Comparison of ENCODE assay signal across 5 worm cellular contexts in the genomic region with DNA sequence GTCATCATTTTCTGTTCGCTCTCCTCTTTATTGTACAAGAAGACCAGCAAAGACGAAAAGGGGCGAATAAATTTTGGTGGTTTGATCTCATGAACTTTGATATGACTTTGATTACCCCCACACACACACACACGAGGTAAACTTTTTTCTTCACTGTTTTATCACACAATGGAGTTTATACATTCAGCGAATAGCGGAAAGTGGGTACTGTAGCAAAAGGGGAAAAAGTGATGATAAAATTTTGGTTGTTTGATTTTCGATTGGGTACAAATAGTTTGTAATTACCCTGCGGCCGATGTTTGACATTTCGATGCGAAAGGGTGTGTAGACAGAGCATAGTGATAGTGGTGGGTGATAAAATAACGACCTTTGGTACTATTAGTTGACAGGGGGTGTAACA.
TF ChIP-seq lines count a peak whose summit lies in the region.

No protein-coding gene starts in this region.

TF ChIP-seq in whole organism, L1 larva, 84 proteins besides CTCF, POLR2A, EP300 and RAD21 (continued from another document and continues in another):
- TF ChIP-seq nhr-77 (tag; optimal IDR thresholded peaks at IDR 0.05; lab: Kevin White, UChicago), result peak; percentile 84
- TF ChIP-seq sptf-1 (tag; optimal IDR thresholded peaks at IDR 0.05; lab: Kevin White, UChicago), result no peak
- peak; percentile 86 for TF ChIP-seq pqm-1 (tag; optimal IDR thresholded peaks at IDR 0.05; lab: Kevin White, UChicago)
- no peak for TF ChIP-seq unc-98 (GFP tag; IDR thresholded peaks at IDR 0.05; lab: Robert Waterston, UW)
- peak; percentile 78 for TF ChIP-seq mep-1 (tag; optimal IDR thresholded peaks at IDR 0.05; lab: Kevin White, UChicago)
- TF ChIP-seq snu-23 (GFP tag; optimal IDR thresholded peaks at IDR 0.05; lab: Kevin White, UChicago), result peak; percentile 89
- TF ChIP-seq efl-1 (optimal IDR thresholded peaks at IDR 0.05; lab: Kevin White, UChicago), result peak; percentile 7 to 37
- TF ChIP-seq efl-1 (GFP tag; optimal IDR thresholded peaks at IDR 0.05 in 1 of 2; lab: Kevin White, UChicago), result peak in 1 of 2 experiments; percentile 94
- no peak for TF ChIP-seq hpl-2 (GFP tag; optimal IDR thresholded peaks at IDR 0.05; lab: Kevin White, UChicago)
- peak; percentile 94 to 99 (median 98) for TF ChIP-seq elt-3 (tag; optimal IDR thresholded peaks at IDR 0.05; lab: Kevin White, UChicago)
- TF ChIP-seq vab-15 (tag; optimal IDR thresholded peaks at IDR 0.05; lab: Kevin White, UChicago), result peak; percentile 82
- TF ChIP-seq nhr-76 (tag; optimal IDR thresholded peaks at IDR 0.05; lab: Kevin White, UChicago), result peak; percentile 65
- TF ChIP-seq blmp-1 (tag; optimal IDR thresholded peaks at IDR 0.05; lab: Kevin White, UChicago), result peak; percentile 93
- TF ChIP-seq dsc-1 (tag; optimal IDR thresholded peaks at IDR 0.05; lab: Kevin White, UChicago), result no peak
- peak; percentile 76 to 94 for TF ChIP-seq lsy-2 (tag; optimal IDR thresholded peaks at IDR 0.05; lab: Kevin White, UChicago)
- peak; percentile 45; the same call in 1 of the 2 replicates for TF ChIP-seq ceh-88 (GFP tag; IDR thresholded peaks at IDR 0.05; lab: Robert Waterston, UW)
- peak; percentile 100 for TF ChIP-seq nhr-85 (tag; lab: Kevin White, UChicago)
- peak; percentile 27 for TF ChIP-seq swsn-7 (tag; optimal IDR thresholded peaks at IDR 0.05; lab: Kevin White, UChicago)
- peak in 1 of 3 experiments; percentile 28 for TF ChIP-seq ceh-82 (tag; optimal IDR thresholded peaks at IDR 0.05; lab: Kevin White, UChicago)
- TF ChIP-seq C16A3.4 (tag; optimal IDR thresholded peaks at IDR 0.05; lab: Kevin White, UChicago), result peak; percentile 48
- TF ChIP-seq skn-1 (tag; optimal IDR thresholded peaks at IDR 0.05; lab: Kevin White, UChicago), result peak; percentile 82
- TF ChIP-seq lin-14 (GFP tag; optimal IDR thresholded peaks at IDR 0.05; lab: Kevin White, UChicago), result peak; percentile 94
- TF ChIP-seq zag-1 (tag; optimal IDR thresholded peaks at IDR 0.05; lab: Kevin White, UChicago), result no peak
- TF ChIP-seq jun-1 (tag; optimal IDR thresholded peaks at IDR 0.05; lab: Kevin White, UChicago), result peak; percentile 82
- no peak for TF ChIP-seq fkh-8 (tag; optimal IDR thresholded peaks at IDR 0.05; lab: Kevin White, UChicago)

TF ChIP-seq in whole organism, L2 larva, 48 proteins besides CTCF, POLR2A, EP300 and RAD21 (continued from another document and continues in another):
- TF ChIP-seq sem-4 (tag; optimal IDR thresholded peaks at IDR 0.05; lab: Kevin White, UChicago), result peak; percentile 51
- TF ChIP-seq nhr-21 (tag; optimal IDR thresholded peaks at IDR 0.05; lab: Kevin White, UChicago), result peak; percentile 97
- TF ChIP-seq peb-1 (tag; optimal IDR thresholded peaks at IDR 0.05; lab: Kevin White, UChicago), result no peak
- TF ChIP-seq lsy-2 (tag; optimal IDR thresholded peaks at IDR 0.05; lab: Kevin White, UChicago), result peak; percentile 7 to 92
- no peak for TF ChIP-seq elt-1 (tag; optimal IDR thresholded peaks at IDR 0.05; lab: Kevin White, UChicago)
- TF ChIP-seq blmp-1 (tag; optimal IDR thresholded peaks at IDR 0.05; lab: Kevin White, UChicago; ENCODE audit: insufficient read depth), result peak; percentile 86
- TF ChIP-seq dmd-4 (tag; optimal IDR thresholded peaks at IDR 0.05; lab: Kevin White, UChicago), result no peak
- TF ChIP-seq crh-2 (tag; optimal IDR thresholded peaks at IDR 0.05; lab: Kevin White, UChicago), result peak; percentile 97
- no peak for TF ChIP-seq aly-2 (tag; optimal IDR thresholded peaks at IDR 0.05; lab: Kevin White, UChicago)
- no peak for TF ChIP-seq mab-5 (tag; optimal IDR thresholded peaks at IDR 0.05; lab: Kevin White, UChicago)
- no peak for TF ChIP-seq ZK546.5 (tag; optimal IDR thresholded peaks at IDR 0.05; lab: Kevin White, UChicago)
- peak; percentile 97 for TF ChIP-seq nhr-25 (tag; optimal IDR thresholded peaks at IDR 0.05; lab: Kevin White, UChicago)
- TF ChIP-seq unc-39 (tag; optimal IDR thresholded peaks at IDR 0.05; lab: Kevin White, UChicago), result no peak
- peak; percentile 89 for TF ChIP-seq nhr-6 (tag; optimal IDR thresholded peaks at IDR 0.05; lab: Kevin White, UChicago)
- TF ChIP-seq ama-1 (optimal IDR thresholded peaks at IDR 0.05; lab: Kevin White, UChicago), result no peak
- TF ChIP-seq ceh-82 (tag; optimal IDR thresholded peaks at IDR 0.05; lab: Kevin White, UChicago), result no peak
- no peak for TF ChIP-seq nhr-23 (tag; optimal IDR thresholded peaks at IDR 0.05; lab: Kevin White, UChicago)
- peak; percentile 96 for TF ChIP-seq fos-1 (tag; optimal IDR thresholded peaks at IDR 0.05; lab: Kevin White, UChicago)
- no peak for TF ChIP-seq ceh-16 (tag; optimal IDR thresholded peaks at IDR 0.05; lab: Kevin White, UChicago)
- no peak for TF ChIP-seq lin-39 (tag; optimal IDR thresholded peaks at IDR 0.05; lab: Kevin White, UChicago)
- peak; percentile 99 for TF ChIP-seq sma-3 (GFP tag; optimal IDR thresholded peaks at IDR 0.05; lab: Kevin White, UChicago)
- TF ChIP-seq nhr-237 (tag; optimal IDR thresholded peaks at IDR 0.05; lab: Kevin White, UChicago), result no peak
- peak; percentile 94 for TF ChIP-seq egl-27 (tag; optimal IDR thresholded peaks at IDR 0.05; lab: Kevin White, UChicago)
- TF ChIP-seq sma-9 (GFP tag; optimal IDR thresholded peaks at IDR 0.05; lab: Kevin White, UChicago), result peak; percentile 100
- TF ChIP-seq sma-9 (tag; optimal IDR thresholded peaks at IDR 0.05; lab: Kevin White, UChicago), result peak; percentile 93
- TF ChIP-seq nhr-12 (tag; optimal IDR thresholded peaks at IDR 0.05; lab: Kevin White, UChicago), result no peak
- no peak for TF ChIP-seq R02D3.7 (tag; optimal IDR thresholded peaks at IDR 0.05; lab: Kevin White, UChicago)

TF ChIP-seq in whole organism, L3 larva, 47 proteins besides CTCF, POLR2A, EP300 and RAD21 (continued from another document):
- TF ChIP-seq pha-4 (tag; optimal IDR thresholded peaks at IDR 0.05; lab: Kevin White, UChicago) (peak; percentile 96), nhr-76 (tag; optimal IDR thresholded peaks at IDR 0.05; lab: Kevin White, UChicago) (peak; percentile 83), tbx-2 (tag; optimal IDR thresholded peaks at IDR 0.05; lab: Kevin White, UChicago) (peak; percentile 58), ceh-9 (tag; optimal IDR thresholded peaks at IDR 0.05; lab: Kevin White, UChicago) (no peak), zag-1 (tag; optimal IDR thresholded peaks at IDR 0.05; lab: Kevin White, UChicago) (no peak), snpc-4 (tag; optimal IDR thresholded peaks at IDR 0.05; lab: Kevin White, UChicago) (peak; percentile 44), egl-27 (tag; optimal IDR thresholded peaks at IDR 0.05; lab: Kevin White, UChicago) (peak; percentile 93), mdl-1 (tag; optimal IDR thresholded peaks at IDR 0.05; lab: Kevin White, UChicago) (peak; percentile 86), lsy-12 (tag; optimal IDR thresholded peaks at IDR 0.05; lab: Kevin White, UChicago) (no peak), ceh-28 (tag; optimal IDR thresholded peaks at IDR 0.05; lab: Kevin White, UChicago) (peak; percentile 78), lin-39 (tag; optimal IDR thresholded peaks at IDR 0.05; lab: Kevin White, UChicago) (no peak), nhr-23 (tag; optimal IDR thresholded peaks at IDR 0.05; lab: Kevin White, UChicago) (peak; percentile 97), nfya-1 (tag; optimal IDR thresholded peaks at IDR 0.05; lab: Kevin White, UChicago; ENCODE audit: insufficient read depth) (peak; percentile 95), aly-2 (tag; optimal IDR thresholded peaks at IDR 0.05; lab: Kevin White, UChicago) (no peak), elt-1 (tag; optimal IDR thresholded peaks at IDR 0.05; lab: Kevin White, UChicago) (no peak), nhr-237 (tag; optimal IDR thresholded peaks at IDR 0.05; lab: Kevin White, UChicago) (no peak), ztf-11 (tag; optimal IDR thresholded peaks at IDR 0.05; lab: Kevin White, UChicago) (no peak), fkh-10 (GFP tag; optimal IDR thresholded peaks at IDR 0.05; lab: Kevin White, UChicago) (no peak), jun-1 (tag; optimal IDR thresholded peaks at IDR 0.05; lab: Kevin White, UChicago) (peak; percentile 97), eor-1 (tag; optimal IDR thresholded peaks at IDR 0.05; lab: Kevin White, UChicago) (no peak), elt-3 (tag; optimal IDR thresholded peaks at IDR 0.05; lab: Kevin White, UChicago) (peak; percentile 54 to 95 (median 88)), elt-2 (tag; optimal IDR thresholded peaks at IDR 0.05; lab: Kevin White, UChicago) (peak; percentile 100), nhr-25 (tag; optimal IDR thresholded peaks at IDR 0.05; lab: Kevin White, UChicago) (peak; percentile 93), ama-1 (optimal IDR thresholded peaks at IDR 0.05; lab: Kevin White, UChicago) (no peak)

TF ChIP-seq in whole organism, L4 larva, 104 proteins besides CTCF, POLR2A, EP300 and RAD21 (continued from another document and continues in another):
- TF ChIP-seq pqm-1 (tag; optimal IDR thresholded peaks at IDR 0.05; lab: Kevin White, UChicago), result peak; percentile 97
- TF ChIP-seq Y75B8A.6 (GFP tag; IDR thresholded peaks at IDR 0.05; lab: Robert Waterston, UW), result no peak
- peak; percentile 77 for TF ChIP-seq pha-4 (GFP tag; IDR thresholded peaks at IDR 0.05; lab: Robert Waterston, UW)
- TF ChIP-seq pha-4 (tag; optimal IDR thresholded peaks at IDR 0.05; lab: Kevin White, UChicago), result peak; percentile 19
- TF ChIP-seq Y5F2A.4 (GFP tag; optimal IDR thresholded peaks at IDR 0.05; lab: Kevin White, UChicago), result no peak
- no peak for TF ChIP-seq dmd-8 (GFP tag; IDR thresholded peaks at IDR 0.05; lab: Robert Waterston, UW)
- TF ChIP-seq ZK546.5 (tag; optimal IDR thresholded peaks at IDR 0.05; lab: Kevin White, UChicago), result no peak
- no peak for TF ChIP-seq skn-1 (tag; optimal IDR thresholded peaks at IDR 0.05; lab: Kevin White, UChicago)
- TF ChIP-seq ZK337.2 (GFP tag; IDR thresholded peaks at IDR 0.05; lab: Robert Waterston, UW), result no peak
- no peak for TF ChIP-seq madf-5 (GFP tag; IDR thresholded peaks at IDR 0.05; lab: Robert Waterston, UW)
- peak; percentile 73 for TF ChIP-seq nhr-76 (tag; optimal IDR thresholded peaks at IDR 0.05; lab: Kevin White, UChicago)
- TF ChIP-seq lin-15B (tag; optimal IDR thresholded peaks at IDR 0.05; lab: Kevin White, UChicago), result no peak
- TF ChIP-seq nhr-25 (tag; optimal IDR thresholded peaks at IDR 0.05; lab: Kevin White, UChicago; ENCODE audit: borderline replicate concordance, insufficient read depth), result peak; percentile 94
- TF ChIP-seq ctbp-1 (GFP tag; IDR thresholded peaks at IDR 0.05; lab: Robert Waterston, UW), result no peak
- TF ChIP-seq ceh-62 (tag; optimal IDR thresholded peaks at IDR 0.05; lab: Kevin White, UChicago), result no peak
- TF ChIP-seq aly-2 (tag; optimal IDR thresholded peaks at IDR 0.05; lab: Kevin White, UChicago), result no peak
- peak; percentile 43 for TF ChIP-seq lin-38 (GFP tag; IDR thresholded peaks at IDR 0.05; lab: Robert Waterston, UW)
- TF ChIP-seq madf-9 (GFP tag; conservative IDR thresholded peaks at IDR 0.05; lab: Robert Waterston, UW), result no peak
- peak; percentile 78 for TF ChIP-seq jun-1 (tag; optimal IDR thresholded peaks at IDR 0.05; lab: Kevin White, UChicago)
- peak; percentile 86 for TF ChIP-seq fos-1 (tag; optimal IDR thresholded peaks at IDR 0.05; lab: Kevin White, UChicago)
- peak; percentile 83 to 99 for TF ChIP-seq mdl-1 (tag; optimal IDR thresholded peaks at IDR 0.05; lab: Kevin White, UChicago)
- peak; percentile 45 for TF ChIP-seq ztf-7 (tag; optimal IDR thresholded peaks at IDR 0.05; lab: Kevin White, UChicago)
- TF ChIP-seq ceh-28 (tag; optimal IDR thresholded peaks at IDR 0.05; lab: Kevin White, UChicago), result no peak
- TF ChIP-seq mep-1 (tag; optimal IDR thresholded peaks at IDR 0.05; lab: Kevin White, UChicago), result peak; percentile 93
- TF ChIP-seq D1046.2 (GFP tag; IDR thresholded peaks at IDR 0.05; lab: Robert Waterston, UW), result no peak
- TF ChIP-seq spr-3 (GFP tag; optimal IDR thresholded peaks at IDR 0.05; lab: Kevin White, UChicago), result no peak
- TF ChIP-seq T20F7.1 (GFP tag; optimal IDR thresholded peaks at IDR 0.05; lab: Kevin White, UChicago), result peak; percentile 80
- no peak for TF ChIP-seq ces-1 (GFP tag; optimal IDR thresholded peaks at IDR 0.05; lab: Kevin White, UChicago)
- TF ChIP-seq nhr-11 (tag; optimal IDR thresholded peaks at IDR 0.05; lab: Kevin White, UChicago), result peak; percentile 73
- no peak for TF ChIP-seq tag-97 (GFP tag; IDR thresholded peaks at IDR 0.05; lab: Robert Waterston, UW)
- peak in 1 of 2 experiments; percentile 86 for TF ChIP-seq daf-16 (GFP tag; optimal IDR thresholded peaks at IDR 0.05; lab: Kevin White, UChicago)
- TF ChIP-seq daf-16 (tag; optimal IDR thresholded peaks at IDR 0.05; lab: Kevin White, UChicago), result peak; percentile 98

TF ChIP-seq in whole organism, young adult, 124 proteins besides CTCF, POLR2A, EP300 and RAD21 (continued from another document and continues in another):
- TF ChIP-seq nhr-80 (tag; optimal IDR thresholded peaks at IDR 0.05; lab: Kevin White, UChicago), result peak; percentile 100
- TF ChIP-seq ceh-40 (GFP tag; IDR thresholded peaks at IDR 0.05; lab: Robert Waterston, UW), result no peak
- TF ChIP-seq nhr-179 (tag; optimal IDR thresholded peaks at IDR 0.05; lab: Kevin White, UChicago), result no peak
- TF ChIP-seq snpc-1.3 (tag; optimal IDR thresholded peaks at IDR 0.05; lab: Kevin White, UChicago; ENCODE audit: insufficient read depth), result no peak
- peak; percentile 75 for TF ChIP-seq madf-10 (tag; optimal IDR thresholded peaks at IDR 0.05; lab: Kevin White, UChicago)
- TF ChIP-seq Y95B8A.8 (GFP tag; IDR thresholded peaks at IDR 0.05; lab: Robert Waterston, UW), result 0 out of 2 replicates have a peak, but pooled peaks have one; percentile 23
- TF ChIP-seq F52B5.7 (tag; optimal IDR thresholded peaks at IDR 0.05; lab: Kevin White, UChicago), result no peak
- peak; percentile 95 for TF ChIP-seq atf-7 (tag; optimal IDR thresholded peaks at IDR 0.05; lab: Kevin White, UChicago)
- TF ChIP-seq unc-62 (GFP tag; optimal IDR thresholded peaks at IDR 0.05; lab: Kevin White, UChicago), result no peak
- peak; percentile 82 for TF ChIP-seq nhr-90 (tag; optimal IDR thresholded peaks at IDR 0.05; lab: Kevin White, UChicago)
- TF ChIP-seq F23B12.7 (tag; optimal IDR thresholded peaks at IDR 0.05; lab: Kevin White, UChicago; ENCODE audit: insufficient read depth), result peak; percentile 54
- peak; percentile 75 for TF ChIP-seq tlf-1 (GFP tag; optimal IDR thresholded peaks at IDR 0.05; lab: Kevin White, UChicago)
- TF ChIP-seq egrh-3 (GFP tag; IDR thresholded peaks at IDR 0.05; lab: Robert Waterston, UW), result 0 out of 2 replicates have a peak, but pooled peaks have one; percentile 35
- 0 out of 2 replicates have a peak, but pooled peaks have one; percentile 28 for TF ChIP-seq pbrm-1 (GFP tag; IDR thresholded peaks at IDR 0.05; lab: Robert Waterston, UW)
- TF ChIP-seq hmg-20 (GFP tag; IDR thresholded peaks at IDR 0.05; lab: Robert Waterston, UW), result no peak
- no peak for TF ChIP-seq aptf-2 (GFP tag; conservative IDR thresholded peaks at IDR 0.05; lab: Robert Waterston, UW)
- peak; percentile 45 for TF ChIP-seq pha-4 (tag; optimal IDR thresholded peaks at IDR 0.05; lab: Kevin White, UChicago)
- TF ChIP-seq somi-1 (GFP tag; optimal IDR thresholded peaks at IDR 0.05; lab: Kevin White, UChicago), result peak; percentile 84
- TF ChIP-seq nfya-1 (tag; optimal IDR thresholded peaks at IDR 0.05; lab: Kevin White, UChicago; ENCODE audit: borderline replicate concordance, insufficient read depth), result no peak
- no peak for TF ChIP-seq T26A5.8 (tag; optimal IDR thresholded peaks at IDR 0.05; lab: Kevin White, UChicago)
- no peak for TF ChIP-seq F37B4.10 (GFP tag; IDR thresholded peaks at IDR 0.05; lab: Robert Waterston, UW)
- peak; percentile 58 for TF ChIP-seq ets-4 (GFP tag; optimal IDR thresholded peaks at IDR 0.05; lab: Kevin White, UChicago)
- TF ChIP-seq snpc-4 (GFP tag; optimal IDR thresholded peaks at IDR 0.05; lab: Kevin White, UChicago), result no peak
- TF ChIP-seq snpc-4 (tag; optimal IDR thresholded peaks at IDR 0.05; lab: Kevin White, UChicago), result peak in 3 of 4 experiments; percentile 8 to 55 (median 48)
- TF ChIP-seq lir-1 (GFP tag; conservative IDR thresholded peaks at IDR 0.05; lab: Robert Waterston, UW), result no peak
- TF ChIP-seq ztf-28 (GFP tag; IDR thresholded peaks at IDR 0.05; lab: Robert Waterston, UW), result no peak
- peak; percentile 80 for TF ChIP-seq F22D6.2 (tag; optimal IDR thresholded peaks at IDR 0.05; lab: Kevin White, UChicago)
- TF ChIP-seq xnd-1 (tag; optimal IDR thresholded peaks at IDR 0.05; lab: Kevin White, UChicago), result no peak
- no peak for TF ChIP-seq madf-6 (GFP tag; IDR thresholded peaks at IDR 0.05; lab: Robert Waterston, UW)
- TF ChIP-seq bed-2 (GFP tag; IDR thresholded peaks at IDR 0.05; lab: Robert Waterston, UW), result no peak
- TF ChIP-seq Y53G8AR.9 (GFP tag; conservative IDR thresholded peaks at IDR 0.05; lab: Robert Waterston, UW), result no peak
- TF ChIP-seq T07F8.4 (tag; optimal IDR thresholded peaks at IDR 0.05; lab: Kevin White, UChicago), result no peak
- TF ChIP-seq lin-54 (GFP tag; optimal IDR thresholded peaks at IDR 0.05; lab: Kevin White, UChicago), result peak; percentile 55
- TF ChIP-seq C17E4.6 (GFP tag; IDR thresholded peaks at IDR 0.05; lab: Robert Waterston, UW), result no peak
- no peak for TF ChIP-seq Y56A3A.18 (GFP tag; IDR thresholded peaks at IDR 0.05; lab: Robert Waterston, UW)
